Worm (Caenorhabditis elegans): Measurements from ENCODE around the gene nucb-1.

DNA sequence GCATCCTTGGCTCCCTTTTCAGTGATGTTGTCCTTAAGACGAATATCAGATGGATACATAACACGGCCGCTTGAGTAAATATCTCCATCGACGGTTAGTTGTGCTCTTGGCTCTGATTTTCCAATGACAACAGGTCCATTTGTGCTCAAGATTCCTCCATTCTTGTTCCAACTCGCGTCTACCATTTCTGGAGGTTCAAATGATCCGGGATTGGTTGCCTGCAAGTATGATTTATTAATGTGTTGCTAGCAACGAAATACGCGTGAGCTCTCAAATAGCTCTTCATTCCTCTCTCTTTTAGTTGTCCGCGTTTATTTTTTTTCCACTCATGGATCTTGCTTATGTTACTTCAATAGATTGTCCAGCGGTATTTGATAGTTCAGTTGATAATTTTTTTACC, 13.8 kb upstream of the nucb-1 start, which contains the start of gene arrd-28:
- TF ChIP-seq nhr-11 (tag; optimal IDR thresholded peaks at IDR 0.05) (no peak), elt-1 (tag; optimal IDR thresholded peaks at IDR 0.05) (no peak), jun-1 (tag; optimal IDR thresholded peaks at IDR 0.05) (no peak), unc-62 (GFP tag; optimal IDR thresholded peaks at IDR 0.05) (no peak)
